Fruit fly (Drosophila melanogaster) whole organism, larva: ENCODE data around the gene CG5506.
"Not testable (repeated sequence)": the region's sequence is repeated elsewhere in the genome, so short reads cannot be mapped to it uniquely, and the experiment has no call there.

Experiments
- noc ChIP-seq: fragments of 200-800 bp; sonication (Bioruptor generic); optimal IDR thresholded peaks from 3 replicates; lab custom pipeline; 2019; ENCODE audit warnings: missing biosample characterization, mild to moderate bottlenecking, missing genetic modification characterization, moderate library complexity

CG5506 gene

dm6 chr3L:17858174-17858573, 26.0 kb downstream of the CG5506 start, which contains the start of gene CG34002:
Gene CG34002, plus strand, starts transcription at chr3L:17858474.
- not testable (repeated sequence) for TF ChIP-seq noc (tag; lab: Kevin White, UChicago)

DNA sequence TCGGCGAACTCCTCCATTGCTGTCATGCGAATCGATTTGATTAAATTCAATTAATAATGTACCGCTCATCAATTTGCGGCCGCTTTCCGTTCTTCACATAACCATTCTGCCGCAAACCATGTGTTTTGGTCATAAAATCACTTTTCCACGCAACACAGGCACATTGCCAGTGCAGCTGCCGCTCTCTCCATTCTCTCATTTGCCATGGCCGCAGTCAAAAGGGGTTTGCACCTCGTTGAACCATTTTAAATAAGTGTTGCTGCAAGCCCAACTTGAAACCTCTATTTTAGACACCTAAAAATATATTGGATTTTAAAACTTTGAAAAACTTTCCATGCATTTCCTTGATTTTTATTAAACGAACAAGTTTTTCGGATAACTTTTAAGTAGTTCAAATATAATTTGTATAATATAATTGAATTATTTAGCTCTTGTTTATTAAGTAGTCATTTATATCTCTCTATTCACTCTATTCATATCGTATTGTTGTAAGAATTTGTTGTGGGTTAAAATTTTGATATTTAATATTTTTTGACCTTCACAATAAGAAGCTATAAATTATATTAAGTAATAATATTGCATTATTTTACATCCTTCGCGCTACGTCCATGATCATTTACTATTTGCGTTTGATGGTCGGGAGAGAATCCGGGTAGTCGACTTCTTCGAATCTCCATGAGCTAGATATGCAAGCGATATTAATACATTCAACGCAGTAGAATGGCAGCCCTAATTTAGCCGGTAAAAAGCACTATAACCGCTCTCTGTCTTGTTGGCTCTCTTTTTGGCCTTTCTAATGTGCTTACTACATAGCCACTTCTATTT, 27.3 kb downstream of the CG5506 start, which contains the start of gene CG5535:
Gene CG5535, minus strand, starts transcription at position 140 of the 825 bp plus-strand sequence.
- TF ChIP-seq noc (tag; lab: Kevin White, UChicago), result peak; percentile 94

DNA sequence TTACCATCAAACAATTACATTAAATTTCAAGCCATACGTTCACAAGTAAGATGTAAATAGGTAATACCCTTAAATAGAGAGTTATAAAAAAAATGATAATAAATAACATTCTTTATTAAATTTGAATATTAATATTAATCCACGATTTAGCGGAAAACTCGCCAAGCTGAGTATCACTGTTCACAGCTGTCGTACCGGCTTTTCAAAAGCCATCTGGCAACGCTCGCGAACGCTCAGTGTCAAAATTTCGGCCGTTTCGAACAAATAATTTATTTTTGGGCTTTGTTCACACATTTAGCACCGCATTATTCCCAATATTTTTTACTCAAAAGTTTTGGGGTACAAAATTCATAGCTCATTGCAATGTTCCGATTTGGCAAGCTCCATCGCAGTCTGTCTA, 34.7 kb downstream of the CG5506 start, which contains the start of gene TrpRS-m:
Gene TrpRS-m, plus strand, starts transcription at position 211 of the 400 bp plus-strand sequence.
- TF ChIP-seq noc (tag; lab: Kevin White, UChicago), result no peak

DNA sequence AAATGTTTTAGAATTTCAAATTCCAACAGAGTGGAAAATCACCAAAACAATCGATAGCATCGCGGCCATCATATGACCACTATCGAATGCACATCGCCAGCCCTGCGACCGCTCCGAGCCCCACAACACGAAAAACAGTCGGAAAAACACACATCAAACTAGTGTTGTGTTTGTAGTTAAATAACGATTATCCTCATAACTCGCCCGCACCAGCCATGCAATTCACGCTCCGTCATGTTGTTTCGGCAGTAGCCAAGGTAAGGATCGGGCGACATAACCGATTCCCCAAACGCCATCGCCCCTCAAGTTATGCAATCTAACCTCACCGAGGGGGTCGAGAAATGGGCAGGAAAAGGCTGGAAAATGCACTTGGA, 37.2 kb downstream of the CG5506 start:
- no peak for TF ChIP-seq noc (tag; lab: Kevin White, UChicago)

dm6 chr3L:17846169-17846981, 37.8 kb downstream of the CG5506 start, which contains the start of the genes MED19 and CG7430:
Gene MED19, minus strand, starts transcription at chr3L:17846501.
Gene CG7430, plus strand, starts transcription at chr3L:17846916.
- TF ChIP-seq noc (tag; lab: Kevin White, UChicago), result peak; percentile 68

- no peak for TF ChIP-seq noc (tag; lab: Kevin White, UChicago)
Measured at dm6 chr3L:17842892-17843703, 41.1 kb downstream of the CG5506 start, which contains the start of gene CG5567. Gene CG5567, minus strand, starts transcription at chr3L:17843544.

dm6 chr3L:17841085-17841606, 43.0 kb downstream of the CG5506 start, which contains the start of gene CG5577:
Gene CG5577, minus strand, starts transcription at chr3L:17841427.
- TF ChIP-seq noc (tag; lab: Kevin White, UChicago), result peak; percentile 60

DNA sequence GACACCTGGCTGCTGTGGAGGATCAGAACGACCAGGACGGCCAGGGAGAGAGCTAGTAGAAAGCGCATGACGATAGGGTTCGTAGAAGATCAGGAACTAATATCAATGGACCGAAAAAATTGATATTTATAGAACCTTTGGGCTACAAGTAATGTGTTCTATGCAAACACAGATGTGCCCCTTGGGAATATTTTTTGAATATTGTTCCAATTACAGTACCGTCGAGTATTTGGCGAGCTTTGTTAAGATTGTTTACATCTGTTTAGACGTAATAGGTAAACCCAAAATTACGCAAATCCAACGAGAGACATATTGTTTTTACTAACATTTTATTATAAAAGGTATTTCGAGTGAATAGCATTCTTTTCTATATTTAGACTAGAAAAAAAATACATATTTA, 49.1 kb downstream of the CG5506 start, which contains the start of gene CG32189:
Gene CG32189, minus strand, starts transcription at position 101 of the 400 bp plus-strand sequence.
- TF ChIP-seq noc (tag; lab: Kevin White, UChicago), result no peak
